Worm (Caenorhabditis elegans): ENCODE results near the gene T09F3.2.

Gene T09F3.2

ce11 chrII:10388041-10388706 is 2.8 kb upstream of the T09F3.2 start:
- no peak for TF ChIP-seq T22C8.4 (GFP tag; IDR thresholded peaks at IDR 0.05)
- peak; percentile 58; the same call in 1 of the 2 replicates for TF ChIP-seq tab-1 (GFP tag; IDR thresholded peaks at IDR 0.05)
- TF ChIP-seq ztf-23 (GFP tag; IDR thresholded peaks at IDR 0.05) = peak; percentile 67; the same call in 1 of the 2 replicates
- TF ChIP-seq cog-1 (tag; optimal IDR thresholded peaks at IDR 0.05) = peak; percentile 35
- no peak for TF ChIP-seq ztf-29 (GFP tag; IDR thresholded peaks at IDR 0.05)
- 0 out of 2 replicates have a peak, but pooled peaks have one; percentile 17 for TF ChIP-seq ref-1 (GFP tag; conservative IDR thresholded peaks at IDR 0.05)
- TF ChIP-seq klf-2 (GFP tag; conservative IDR thresholded peaks at IDR 0.05) = 0 out of 2 replicates have a peak, but pooled peaks have one; percentile 30
- peak; percentile 60 for TF ChIP-seq med-1 (GFP tag; optimal IDR thresholded peaks at IDR 0.05; ENCODE audit: insufficient read depth)
- TF ChIP-seq flt-1 (GFP tag; IDR thresholded peaks at IDR 0.05) = peak; percentile 77

- TF ChIP-seq ref-1 (GFP tag; conservative IDR thresholded peaks at IDR 0.05) (no peak), flt-1 (GFP tag; IDR thresholded peaks at IDR 0.05) (no peak), ztf-23 (GFP tag; IDR thresholded peaks at IDR 0.05) (no peak), med-1 (GFP tag; optimal IDR thresholded peaks at IDR 0.05; ENCODE audit: insufficient read depth) (no peak), T22C8.4 (GFP tag; IDR thresholded peaks at IDR 0.05) (no peak), ztf-29 (GFP tag; IDR thresholded peaks at IDR 0.05) (no peak), cog-1 (tag; optimal IDR thresholded peaks at IDR 0.05) (no peak), klf-2 (GFP tag; conservative IDR thresholded peaks at IDR 0.05) (no peak), tab-1 (GFP tag; IDR thresholded peaks at IDR 0.05) (no peak)
These were observed 1.9 kb upstream of the T09F3.2 start for ce11 chrII:10389038-10389437.

ce11 chrII:10389776-10390175 is 1.2 kb upstream of the T09F3.2 start:
- no peak for TF ChIP-seq ztf-29 (GFP tag; IDR thresholded peaks at IDR 0.05)
- no peak for TF ChIP-seq tab-1 (GFP tag; IDR thresholded peaks at IDR 0.05)
- no peak for TF ChIP-seq cog-1 (tag; optimal IDR thresholded peaks at IDR 0.05)
- TF ChIP-seq ref-1 (GFP tag; conservative IDR thresholded peaks at IDR 0.05) = no peak
- no peak for TF ChIP-seq T22C8.4 (GFP tag; IDR thresholded peaks at IDR 0.05)
- TF ChIP-seq ztf-23 (GFP tag; IDR thresholded peaks at IDR 0.05) = no peak
- TF ChIP-seq med-1 (GFP tag; optimal IDR thresholded peaks at IDR 0.05; ENCODE audit: insufficient read depth) = no peak
- TF ChIP-seq flt-1 (GFP tag; IDR thresholded peaks at IDR 0.05) = no peak
- no peak for TF ChIP-seq klf-2 (GFP tag; conservative IDR thresholded peaks at IDR 0.05)

ce11 chrII:10390250-10390821 is 618 bp upstream of the T09F3.2 start:
- no peak for TF ChIP-seq cog-1 (tag; optimal IDR thresholded peaks at IDR 0.05)
- no peak for TF ChIP-seq klf-2 (GFP tag; conservative IDR thresholded peaks at IDR 0.05)
- no peak for TF ChIP-seq flt-1 (GFP tag; IDR thresholded peaks at IDR 0.05)
- TF ChIP-seq T22C8.4 (GFP tag; IDR thresholded peaks at IDR 0.05) = no peak
- no peak for TF ChIP-seq ztf-29 (GFP tag; IDR thresholded peaks at IDR 0.05)
- no peak for TF ChIP-seq ztf-23 (GFP tag; IDR thresholded peaks at IDR 0.05)
- no peak for TF ChIP-seq ref-1 (GFP tag; conservative IDR thresholded peaks at IDR 0.05)
- TF ChIP-seq med-1 (GFP tag; optimal IDR thresholded peaks at IDR 0.05; ENCODE audit: insufficient read depth) = no peak
- TF ChIP-seq tab-1 (GFP tag; IDR thresholded peaks at IDR 0.05) = no peak

- TF ChIP-seq cog-1 (tag; optimal IDR thresholded peaks at IDR 0.05) (no peak), ztf-23 (GFP tag; IDR thresholded peaks at IDR 0.05) (no peak), ztf-29 (GFP tag; IDR thresholded peaks at IDR 0.05) (no peak), tab-1 (GFP tag; IDR thresholded peaks at IDR 0.05) (no peak), T22C8.4 (GFP tag; IDR thresholded peaks at IDR 0.05) (no peak), klf-2 (GFP tag; conservative IDR thresholded peaks at IDR 0.05) (no peak), med-1 (GFP tag; optimal IDR thresholded peaks at IDR 0.05; ENCODE audit: insufficient read depth) (no peak), flt-1 (GFP tag; IDR thresholded peaks at IDR 0.05) (no peak), ref-1 (GFP tag; conservative IDR thresholded peaks at IDR 0.05) (no peak)
These were observed 2.6 kb downstream of the T09F3.2 start, which contains the start of gene gpd-1 for ce11 chrII:10393282-10394179. gpd-1 (plus strand) TSS chrII:10394129.

ce11 chrII:10395303-10395757 is 4.4 kb downstream of the T09F3.2 start, which contains the start of gene T09F3.4:
T09F3.4 (plus strand) TSS chrII:10395707.
- TF ChIP-seq T22C8.4 (GFP tag; IDR thresholded peaks at IDR 0.05) = no peak
- no peak for TF ChIP-seq flt-1 (GFP tag; IDR thresholded peaks at IDR 0.05)
- TF ChIP-seq ref-1 (GFP tag; conservative IDR thresholded peaks at IDR 0.05) = no peak
- no peak for TF ChIP-seq ztf-23 (GFP tag; IDR thresholded peaks at IDR 0.05)
- TF ChIP-seq tab-1 (GFP tag; IDR thresholded peaks at IDR 0.05) = no peak
- no peak for TF ChIP-seq ztf-29 (GFP tag; IDR thresholded peaks at IDR 0.05)
- TF ChIP-seq med-1 (GFP tag; optimal IDR thresholded peaks at IDR 0.05; ENCODE audit: insufficient read depth) = no peak

ce11 chrII:10396578-10396977 is 5.6 kb downstream of the T09F3.2 start, which contains the start of gene T09F3.5:
T09F3.5 (plus strand) TSS chrII:10396878.
- TF ChIP-seq flt-1 (GFP tag; IDR thresholded peaks at IDR 0.05) (no peak), ztf-23 (GFP tag; IDR thresholded peaks at IDR 0.05) (no peak), med-1 (GFP tag; optimal IDR thresholded peaks at IDR 0.05; ENCODE audit: insufficient read depth) (no peak), cog-1 (tag; optimal IDR thresholded peaks at IDR 0.05) (no peak), klf-2 (GFP tag; conservative IDR thresholded peaks at IDR 0.05) (no peak), ztf-29 (GFP tag; IDR thresholded peaks at IDR 0.05) (no peak), tab-1 (GFP tag; IDR thresholded peaks at IDR 0.05) (no peak), ref-1 (GFP tag; conservative IDR thresholded peaks at IDR 0.05) (no peak), T22C8.4 (GFP tag; IDR thresholded peaks at IDR 0.05) (no peak)

ce11 chrII:10402991-10403390 is 12.0 kb downstream of the T09F3.2 start:
- TF ChIP-seq med-1 (GFP tag; optimal IDR thresholded peaks at IDR 0.05; ENCODE audit: insufficient read depth) = no peak
- no peak for TF ChIP-seq ztf-29 (GFP tag; IDR thresholded peaks at IDR 0.05)
- no peak for TF ChIP-seq ztf-23 (GFP tag; IDR thresholded peaks at IDR 0.05)
- no peak for TF ChIP-seq klf-2 (GFP tag; conservative IDR thresholded peaks at IDR 0.05)
- TF ChIP-seq tab-1 (GFP tag; IDR thresholded peaks at IDR 0.05) = no peak
- TF ChIP-seq ref-1 (GFP tag; conservative IDR thresholded peaks at IDR 0.05) = no peak
- TF ChIP-seq cog-1 (tag; optimal IDR thresholded peaks at IDR 0.05) = no peak
- TF ChIP-seq flt-1 (GFP tag; IDR thresholded peaks at IDR 0.05) = no peak
- TF ChIP-seq T22C8.4 (GFP tag; IDR thresholded peaks at IDR 0.05) = no peak

Data from whole organism, midembryonic.